Worm (Caenorhabditis elegans) whole organism, L4 larva: ENCODE data around the gene T09F5.1.
A peak's percentile ranks its signal among the peaks of the same experiment; 100 is the strongest.

Source experiments
- F44E2.7 ChIP-seq: fragments of 200-800 bp; sonication (Bioruptor generic); IDR thresholded peaks from 2 replicates; pipeline ENCODE4 v2.1.2; 2022; ENCODE audit warnings: missing genetic modification characterization, missing compliant biosample characterization
- F49E8.2 ChIP-seq: sonication (generic microtip); optimal IDR thresholded peaks from 2 replicates; lab custom pipeline; 2016; ENCODE audit warnings: missing compliant biosample characterization, mild to moderate bottlenecking, missing genetic modification characterization, borderline replicate concordance
- Y105C5A.15 ChIP-seq: fragments of 200-800 bp; sonication (Bioruptor generic); IDR thresholded peaks from 2 replicates; pipeline ENCODE4 v1.3.6; 2022; ENCODE audit warnings: missing genetic modification characterization, missing compliant biosample characterization
- Y75B8A.6 ChIP-seq: fragments of 200-800 bp; sonication (Bioruptor generic); IDR thresholded peaks from 2 replicates; pipeline ENCODE4 v1.3.6; 2022; ENCODE audit warnings: missing genetic modification reagents, missing genetic modification characterization, missing compliant biosample characterization
- aly-2 ChIP-seq: sonication (generic microtip); optimal IDR thresholded peaks from 2 replicates; lab custom pipeline; 2018; ENCODE audit warnings: missing biosample characterization, missing genetic modification characterization
- ama-1 ChIP-seq: fragments of 150-350 bp; optimal IDR thresholded peaks from 2 replicates; lab custom pipeline; 2014; ENCODE audit warnings: inconsistent platforms, mixed read lengths
- ceh-20 ChIP-seq: fragments of 200-800 bp; sonication (Bioruptor generic); IDR thresholded peaks from 2 replicates; pipeline ENCODE4 v1.3.6; 2022; ENCODE audit warnings: missing genetic modification reagents, missing genetic modification characterization, missing compliant biosample characterization
- ceh-28 ChIP-seq: fragments of 150-350 bp; optimal IDR thresholded peaks from 2 replicates; lab custom pipeline; 2014; ENCODE audit warnings: missing biosample characterization, missing genetic modification reagents, missing genetic modification characterization
- ceh-32 ChIP-seq: sonication (generic microtip); optimal IDR thresholded peaks from 2 replicates; lab custom pipeline; 2016; ENCODE audit warnings: mild to moderate bottlenecking, missing genetic modification characterization, missing compliant biosample characterization; ENCODE audit not compliant: poor library complexity
- ceh-44 ChIP-seq: fragments of 200-800 bp; sonication (Bioruptor generic); IDR thresholded peaks from 2 replicates; pipeline ENCODE4 v1.3.6; 2022; ENCODE audit warnings: missing genetic modification reagents, missing genetic modification characterization, missing compliant biosample characterization
- ceh-62 ChIP-seq: sonication (generic microtip); optimal IDR thresholded peaks from 2 replicates; lab custom pipeline; 2017; ENCODE audit warnings: missing biosample characterization, missing genetic modification characterization
- dmd-8 ChIP-seq: fragments of 200-800 bp; sonication (Bioruptor generic); IDR thresholded peaks from 2 replicates; pipeline ENCODE4 v1.3.6; 2022; ENCODE audit warnings: missing genetic modification characterization, missing compliant biosample characterization
- egl-27 ChIP-seq: sonication (generic microtip); optimal IDR thresholded peaks from 3 replicates; lab custom pipeline; 2017; ENCODE audit warnings: missing biosample characterization, missing genetic modification reagents, missing genetic modification characterization
- fos-1 ChIP-seq: fragments of 150-350 bp; optimal IDR thresholded peaks from 2 replicates; lab custom pipeline; 2014; ENCODE audit warnings: missing biosample characterization, missing genetic modification characterization
- hif-1 ChIP-seq, 2 experiments: sonication (generic microtip); optimal IDR thresholded peaks; 2 replicates each; lab custom pipeline; 2016 to 2017; ENCODE audit warnings: missing compliant biosample characterization in 2 of 2, missing genetic modification characterization in 2 of 2, missing genetic modification reagents in 2 of 2, missing genotype in 2 of 2, mild to moderate bottlenecking in 1 of 2
- hlh-30 ChIP-seq: sonication (generic microtip); optimal IDR thresholded peaks from 2 replicates; lab custom pipeline; 2017; ENCODE audit warnings: antibody characterized with exemption, mild to moderate bottlenecking, missing genetic modification characterization, missing compliant biosample characterization; ENCODE audit not compliant: insufficient read depth
- lin-1 ChIP-seq: fragments of 200-800 bp; sonication (Bioruptor generic); IDR thresholded peaks from 2 replicates; pipeline ENCODE4 v1.3.6; 2022; ENCODE audit warnings: missing genetic modification reagents, missing genetic modification characterization, missing compliant biosample characterization
- lir-3 ChIP-seq: sonication (generic microtip); optimal IDR thresholded peaks from 2 replicates; lab custom pipeline; 2016; ENCODE audit warnings: mild to moderate bottlenecking, missing genetic modification characterization, missing compliant biosample characterization
- mdl-1 ChIP-seq, 2 experiments: fragments of 150-350 bp in 1 of 2; sonication (generic microtip) in 1 of 2; optimal IDR thresholded peaks; 2 replicates each; lab custom pipeline; 2014 to 2017; ENCODE audit warnings: missing biosample characterization in 2 of 2, missing genetic modification characterization in 2 of 2
- mxl-2 ChIP-seq: fragments of 200-800 bp; sonication (Bioruptor generic); conservative IDR thresholded peaks from 2 replicates; pipeline ENCODE4 v1.3.6; 2022; ENCODE audit warnings: missing genetic modification reagents, missing genetic modification characterization, missing compliant biosample characterization
- nhr-11 ChIP-seq: fragments of 150-350 bp; optimal IDR thresholded peaks from 2 replicates; lab custom pipeline; 2014; ENCODE audit warnings: missing biosample characterization, missing genetic modification characterization
- nhr-25 ChIP-seq: sonication (generic microtip); optimal IDR thresholded peaks from 2 replicates; lab custom pipeline; 2017; ENCODE audit warnings: missing genetic modification characterization, mild to moderate bottlenecking, missing compliant biosample characterization, antibody characterized with exemption, moderate library complexity, borderline replicate concordance; ENCODE audit not compliant: insufficient read depth
- nhr-28 ChIP-seq: fragments of 150-350 bp; optimal IDR thresholded peaks from 2 replicates; lab custom pipeline; 2014; ENCODE audit warnings: missing biosample characterization, missing genetic modification characterization
- pha-4 ChIP-seq, 2 experiments: fragments of 150-350 bp in 1 of 2; fragments of 200-800 bp in 1 of 2; sonication (Bioruptor generic) in 1 of 2; IDR thresholded peaks in 1 of 2; optimal IDR thresholded peaks in 1 of 2; 2 replicates each; pipeline versions ENCODE4 v1.3.6 to Lab custom; 2014 to 2022; ENCODE audit warnings: missing genetic modification characterization in 2 of 2, missing genetic modification reagents in 2 of 2, missing biosample characterization in 1 of 2, missing compliant biosample characterization in 1 of 2
- sdz-12 ChIP-seq: fragments of 200-800 bp; sonication (Bioruptor generic); optimal IDR thresholded peaks from 2 replicates; lab custom pipeline; 2018; ENCODE audit warnings: mild to moderate bottlenecking, missing genetic modification characterization, missing compliant biosample characterization
- set-16 ChIP-seq: fragments of 200-800 bp; sonication (Bioruptor generic); IDR thresholded peaks from 2 replicates; pipeline ENCODE4 v1.3.6; 2022; ENCODE audit warnings: missing genetic modification reagents, missing genetic modification characterization, missing compliant biosample characterization
- skn-1 ChIP-seq: fragments of 150-350 bp; optimal IDR thresholded peaks from 2 replicates; lab custom pipeline; 2014; ENCODE audit warnings: missing biosample characterization, missing genetic modification characterization
- snpc-1.2 ChIP-seq: fragments of 200-800 bp; sonication (Bioruptor generic); IDR thresholded peaks from 2 replicates; pipeline ENCODE4 v1.3.6; 2022; ENCODE audit warnings: missing genetic modification reagents, missing genetic modification characterization, missing compliant biosample characterization
- spr-1 ChIP-seq: sonication (generic microtip); optimal IDR thresholded peaks from 2 replicates; lab custom pipeline; 2016; ENCODE audit warnings: mild to moderate bottlenecking, missing genetic modification characterization, missing compliant biosample characterization
- spr-3 ChIP-seq: fragments of 200-800 bp; sonication (Bioruptor generic); optimal IDR thresholded peaks from 2 replicates; lab custom pipeline; 2018; ENCODE audit warnings: mild to moderate bottlenecking, missing genetic modification characterization, missing compliant biosample characterization
- tag-97 ChIP-seq: fragments of 200-800 bp; sonication (Bioruptor generic); IDR thresholded peaks from 2 replicates; pipeline ENCODE4 v1.3.6; 2022; ENCODE audit warnings: missing genetic modification characterization, missing compliant biosample characterization
- tra-1 ChIP-seq: fragments of 200-800 bp; sonication (Bioruptor generic); IDR thresholded peaks from 2 replicates; pipeline ENCODE4 v1.3.6; 2022; ENCODE audit warnings: missing genetic modification reagents, missing genetic modification characterization, missing compliant biosample characterization
- zfp-3 ChIP-seq: fragments of 200-800 bp; sonication (Bioruptor generic); conservative IDR thresholded peaks from 2 replicates; pipeline ENCODE4 v1.3.6; 2022; ENCODE audit warnings: missing genetic modification reagents, missing genetic modification characterization, missing compliant biosample characterization
- ztf-7 ChIP-seq: fragments of 150-350 bp; optimal IDR thresholded peaks from 2 replicates; lab custom pipeline; 2014; ENCODE audit warnings: missing biosample characterization, missing genetic modification characterization

Gene T09F5.1

ce11 chrV:15158691-15159090 lies 9.8 kb downstream of the T09F5.1 start, which contains the start of gene str-45:
str-45 (plus strand) TSS chrV:15158991.
- TF ChIP-seq mdl-1 (tag; optimal IDR thresholded peaks at IDR 0.05; lab: Kevin White, UChicago) (no peak), snpc-1.2 (GFP tag; lab: Robert Waterston, UW) (no peak), spr-3 (GFP tag; lab: Kevin White, UChicago) (no peak), nhr-11 (tag; lab: Kevin White, UChicago) (no peak), lir-3 (no peak), Y75B8A.6 (GFP tag; lab: Robert Waterston, UW) (no peak)

- TF ChIP-seq egl-27, result no peak
- no peak for TF ChIP-seq tag-97 (GFP tag; lab: Robert Waterston, UW)
- no peak for TF ChIP-seq ztf-7 (tag; lab: Kevin White, UChicago)
- no peak for TF ChIP-seq sdz-12
- no peak for TF ChIP-seq lin-1
- TF ChIP-seq nhr-25 (tag; lab: Kevin White, UChicago), result no peak
Measured at ce11 chrV:15162697-15163096, 13.8 kb downstream of the T09F5.1 start, which contains the start of gene srz-11. srz-11 (plus strand) TSS chrV:15163082.

DNA sequence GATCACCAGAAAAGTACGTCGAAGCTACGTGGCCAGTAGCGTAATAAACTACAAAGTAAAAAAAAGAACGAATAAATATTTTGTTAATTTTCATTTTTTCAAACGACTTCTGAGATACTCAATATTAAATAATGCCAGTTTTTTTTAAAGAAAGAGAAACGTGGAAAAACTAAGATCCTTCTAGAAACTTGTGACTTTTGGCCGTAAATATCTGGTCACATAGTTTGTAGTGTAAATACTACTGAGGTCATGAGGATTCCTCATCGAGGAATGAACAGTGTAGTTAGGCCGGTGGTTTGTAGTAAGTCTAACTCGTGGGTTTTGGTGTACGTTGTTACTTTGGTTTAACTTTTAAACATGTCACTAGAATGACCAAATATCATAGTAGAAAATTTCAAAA lies 19.1 kb downstream of the T09F5.1 start:
- TF ChIP-seq nhr-28 (tag; lab: Kevin White, UChicago) (peak; percentile 74), hlh-30 (tag; lab: Kevin White, UChicago) (peak; percentile 43)

DNA sequence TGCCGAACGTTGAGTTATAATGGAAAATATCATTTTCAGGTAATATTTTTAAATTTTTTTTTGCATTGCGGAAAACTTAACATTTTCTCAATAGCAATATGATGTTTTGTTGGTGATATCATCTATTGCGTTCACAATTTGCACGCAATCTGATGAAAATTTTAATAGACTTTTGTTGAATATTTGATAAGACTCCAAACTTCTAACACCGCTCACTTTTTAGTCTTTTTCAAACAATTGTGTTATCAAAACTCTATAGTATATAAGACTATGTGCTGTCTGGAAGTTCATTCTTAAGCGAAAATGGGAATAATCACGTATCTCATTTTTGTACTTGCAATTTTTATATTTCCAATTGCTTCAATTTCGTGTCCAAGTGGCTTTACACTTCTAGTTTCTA lies 26.6 kb downstream of the T09F5.1 start, which contains the start of gene clec-47:
TSS of gene clec-47 (plus strand) at position 301 of the 400 bp plus-strand sequence.
- TF ChIP-seq ceh-62 (tag; lab: Kevin White, UChicago) (no peak), Y105C5A.15 (GFP tag; lab: Robert Waterston, UW) (no peak), mxl-2 (no peak), tra-1 (GFP tag; lab: Robert Waterston, UW) (no peak), zfp-3 (no peak), aly-2 (tag; lab: Kevin White, UChicago) (no peak), F44E2.7 (no peak), hif-1 (tag; optimal IDR thresholded peaks at IDR 0.05; lab: Kevin White, UChicago) (peak in 1 of 2 experiments; percentile 31), nhr-28 (tag; lab: Kevin White, UChicago) (peak; percentile 19), ceh-44 (GFP tag; lab: Robert Waterston, UW) (no peak), sdz-12 (no peak), pha-4 (GFP tag; IDR thresholded peaks at IDR 0.05; lab: Robert Waterston, UW) (no peak), pha-4 (tag; optimal IDR thresholded peaks at IDR 0.05; lab: Kevin White, UChicago) (no peak)

DNA sequence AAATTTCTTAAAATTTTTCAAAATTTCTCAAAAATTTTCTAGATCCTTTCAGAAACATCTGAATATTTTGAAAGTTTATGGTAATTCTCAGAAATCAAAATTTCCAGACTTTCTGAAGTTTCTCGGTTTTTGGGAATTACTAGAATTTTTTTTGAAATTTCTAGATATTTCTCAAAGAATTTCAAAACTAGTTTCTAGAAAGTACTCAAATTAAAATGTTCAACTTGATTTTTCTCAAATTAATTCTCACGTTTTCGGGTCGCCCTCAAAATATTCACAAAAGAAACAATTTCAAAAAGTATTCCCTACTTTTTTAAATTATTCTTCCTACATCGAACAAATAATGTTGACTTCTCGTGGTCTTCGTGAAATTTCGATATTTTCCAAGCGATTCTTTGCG lies 30.9 kb downstream of the T09F5.1 start, which contains the start of gene T09F5.10:
TSS of gene T09F5.10 (plus strand) at position 301 of the 400 bp plus-strand sequence.
- no peak for TF ChIP-seq spr-1 (tag; lab: Kevin White, UChicago)
- TF ChIP-seq set-16 (GFP tag; lab: Robert Waterston, UW), result no peak
- no peak for TF ChIP-seq ceh-28 (tag; lab: Kevin White, UChicago)
- TF ChIP-seq fos-1 (tag; lab: Kevin White, UChicago), result no peak
- no peak for TF ChIP-seq dmd-8 (GFP tag; lab: Robert Waterston, UW)
- no peak for TF ChIP-seq skn-1 (tag; lab: Kevin White, UChicago)
- no peak for TF ChIP-seq F49E8.2
- TF ChIP-seq ama-1, result no peak
- no peak for TF ChIP-seq ceh-32 (tag; lab: Kevin White, UChicago)
- no peak for TF ChIP-seq ceh-20 (GFP tag; lab: Robert Waterston, UW)
- TF ChIP-seq, all 104 proteins: peak for 0
